Fruit fly (Drosophila melanogaster) whole organism, embryonic: Measurements from ENCODE around the gene CG33795.

ENCODE experiments used
- B-H1 ChIP-seq: fragments of 200-800 bp; sonication (Bioruptor generic); IDR thresholded peaks from 3 replicates; pipeline ENCODE4 v1.3.6; 2022; ENCODE audit warnings: missing biosample characterization, missing genetic modification characterization
- B-H2 ChIP-seq: fragments of 200-800 bp; sonication (Bioruptor generic); optimal IDR thresholded peaks from 2 replicates; lab custom pipeline; 2018; ENCODE audit warnings: missing biosample characterization, mild to moderate bottlenecking, missing genetic modification characterization
- CG11456 ChIP-seq: fragments of 200-800 bp; sonication (Bioruptor generic); IDR thresholded peaks from 3 replicates; pipeline ENCODE4 v1.3.6; 2022; ENCODE audit warnings: missing biosample characterization, missing genetic modification characterization
- CG11504 ChIP-seq: fragments of 200-800 bp; sonication (Bioruptor generic); optimal IDR thresholded peaks from 3 replicates; lab custom pipeline; 2019; ENCODE audit warnings: missing biosample characterization, mild to moderate bottlenecking, missing genetic modification characterization, moderate library complexity
- CG12769 ChIP-seq: fragments of 200-800 bp; sonication (Bioruptor generic); optimal IDR thresholded peaks from 2 replicates; lab custom pipeline; 2019; ENCODE audit warnings: missing biosample characterization, mild to moderate bottlenecking, missing genetic modification characterization, moderate library complexity
- CG13424 ChIP-seq: fragments of 200-800 bp; sonication (Bioruptor generic); optimal IDR thresholded peaks from 2 replicates; lab custom pipeline; 2019; ENCODE audit warnings: missing biosample characterization, mild to moderate bottlenecking, missing genetic modification characterization, moderate library complexity
- CG14441 ChIP-seq: fragments of 200-800 bp; sonication (Bioruptor generic); IDR thresholded peaks from 2 replicates; pipeline ENCODE4 v1.3.6; 2022; ENCODE audit warnings: missing biosample characterization, missing genetic modification characterization
- CG17328 ChIP-seq: fragments of 200-800 bp; sonication (Bioruptor generic); IDR thresholded peaks from 2 replicates; pipeline ENCODE4 v1.3.6; 2022; ENCODE audit warnings: missing biosample characterization, missing genetic modification characterization
- CG17359 ChIP-seq: fragments of 200-800 bp; sonication (Bioruptor generic); optimal IDR thresholded peaks from 3 replicates; lab custom pipeline; 2018; ENCODE audit warnings: missing biosample characterization, mild to moderate bottlenecking, missing genetic modification characterization, moderate library complexity
- CG17802 ChIP-seq: fragments of 200-800 bp; sonication (Bioruptor generic); optimal IDR thresholded peaks from 2 replicates; lab custom pipeline; 2018; ENCODE audit warnings: missing biosample characterization, mild to moderate bottlenecking, missing genetic modification characterization, moderate library complexity
- CG31441 ChIP-seq: fragments of 200-800 bp; sonication (Bioruptor generic); IDR thresholded peaks from 2 replicates; pipeline ENCODE4 v1.3.6; 2022; ENCODE audit warnings: missing biosample characterization, missing genetic modification characterization
- CG3281 ChIP-seq: fragments of 200-800 bp; sonication (Bioruptor generic); optimal IDR thresholded peaks from 3 replicates; lab custom pipeline; 2017; ENCODE audit warnings: missing biosample characterization, mild to moderate bottlenecking, missing genetic modification characterization
- CG6272 ChIP-seq: fragments of 200-800 bp; sonication (Bioruptor generic); IDR thresholded peaks from 2 replicates; pipeline ENCODE4 v1.3.6; 2022; ENCODE audit warnings: missing biosample characterization, missing genetic modification characterization
- CG6689 ChIP-seq: fragments of 200-800 bp; sonication (Bioruptor generic); IDR thresholded peaks from 2 replicates; pipeline ENCODE4 v1.3.6; 2022; ENCODE audit warnings: missing biosample characterization, missing genetic modification characterization
- CG6854 ChIP-seq: fragments of 200-800 bp; sonication (Bioruptor generic); optimal IDR thresholded peaks from 3 replicates; lab custom pipeline; 2017; ENCODE audit warnings: missing biosample characterization, mild to moderate bottlenecking, missing genetic modification characterization
- CG7357 ChIP-seq: fragments of 200-800 bp; sonication (Bioruptor generic); IDR thresholded peaks from 3 replicates; pipeline ENCODE4 v1.3.6; 2022; ENCODE audit warnings: missing biosample characterization, missing genetic modification characterization
- CG9609 ChIP-seq: fragments of 200-800 bp; sonication (Bioruptor generic); optimal IDR thresholded peaks from 3 replicates; lab custom pipeline; 2016; ENCODE audit warnings: missing biosample characterization, missing genetic modification characterization
- D19A ChIP-seq: fragments of 200-800 bp; optimal IDR thresholded peaks from 3 replicates; lab custom pipeline; 2019; ENCODE audit warnings: missing biosample characterization, mild to moderate bottlenecking, missing genetic modification characterization, moderate library complexity
- D19B ChIP-seq: fragments of 200-800 bp; sonication (Bioruptor generic); optimal IDR thresholded peaks from 2 replicates; lab custom pipeline; 2017; ENCODE audit warnings: missing biosample characterization, mild to moderate bottlenecking, missing genetic modification characterization
- GATAe ChIP-seq: fragments of 200-800 bp; sonication (Bioruptor generic); conservative IDR thresholded peaks from 2 replicates; pipeline ENCODE4 v1.3.6; 2022; ENCODE audit warnings: missing biosample characterization, missing genetic modification characterization
- Hr39 ChIP-seq: fragments of >200 bp; optimal IDR thresholded peaks from 2 replicates; lab custom pipeline; 2017
- Kr ChIP-seq: fragments of 200-800 bp; sonication (Bioruptor generic); optimal IDR thresholded peaks from 2 replicates; lab custom pipeline; 2017; ENCODE audit warnings: missing biosample characterization, mild to moderate bottlenecking, missing genetic modification characterization
- MESR4 ChIP-seq: fragments of 200-800 bp; sonication (Bioruptor generic); optimal IDR thresholded peaks from 2 replicates; lab custom pipeline; 2018; ENCODE audit warnings: missing biosample characterization, mild to moderate bottlenecking, missing genetic modification characterization, moderate library complexity
- Med ChIP-seq: fragments of 200-800 bp; sonication (Bioruptor generic); peaks from one replicate; lab custom pipeline; 2016; ENCODE audit warnings: missing biosample characterization, missing genetic modification characterization, mild to moderate bottlenecking, inconsistent platforms, moderate library complexity
- Spps ChIP-seq: fragments of 200-800 bp; sonication (Bioruptor generic); optimal IDR thresholded peaks from 2 replicates; lab custom pipeline; 2018; ENCODE audit warnings: missing biosample characterization, mild to moderate bottlenecking, missing genetic modification characterization
- Sry-δ ChIP-seq: fragments of 200-800 bp; sonication (Bioruptor generic); optimal IDR thresholded peaks from 2 replicates; lab custom pipeline; 2016; ENCODE audit warnings: missing biosample characterization, missing genetic modification characterization
- abd-A ChIP-seq: fragments of 200-800 bp; sonication (Bioruptor generic); optimal IDR thresholded peaks from 3 replicates; lab custom pipeline; 2019; ENCODE audit warnings: missing biosample characterization, mild to moderate bottlenecking, missing genetic modification characterization, moderate library complexity
- ac ChIP-seq: fragments of 200-800 bp; sonication (Bioruptor generic); optimal IDR thresholded peaks from 3 replicates; lab custom pipeline; 2017; ENCODE audit warnings: missing biosample characterization, mild to moderate bottlenecking, missing genetic modification characterization
- aop ChIP-seq: fragments of 200-800 bp; sonication (Bioruptor generic); IDR thresholded peaks from 2 replicates; pipeline ENCODE4 v1.3.6; 2022; ENCODE audit warnings: missing biosample characterization, missing genetic modification characterization
- bab2 ChIP-seq: fragments of 200-800 bp; sonication (Bioruptor generic); optimal IDR thresholded peaks from 2 replicates; lab custom pipeline; 2016; ENCODE audit warnings: missing biosample characterization, missing genetic modification characterization
- cas ChIP-seq: fragments of 200-800 bp; sonication (Bioruptor generic); IDR thresholded peaks from 2 replicates; pipeline ENCODE4 v1.3.6; 2022; ENCODE audit warnings: missing biosample characterization, missing genetic modification characterization
- chif ChIP-seq, 2 experiments: fragments of 200-800 bp; sonication (Bioruptor generic); optimal IDR thresholded peaks; 3 replicates each; lab custom pipeline; 2016; ENCODE audit warnings: missing biosample characterization in 2 of 2, missing genetic modification characterization in 2 of 2
- chinmo ChIP-seq: fragments of 200-800 bp; sonication (Bioruptor generic); IDR thresholded peaks from 4 replicates; pipeline ENCODE4 v1.3.6; 2022; ENCODE audit warnings: missing biosample characterization, missing genetic modification characterization; ENCODE audit not compliant: partially characterized antibody
- dan ChIP-seq: fragments of 200-800 bp; sonication (Bioruptor generic); IDR thresholded peaks from 2 replicates; pipeline ENCODE4 v1.3.6; 2022; ENCODE audit warnings: missing biosample characterization, missing genetic modification characterization
- dati ChIP-seq: fragments of 200-800 bp; sonication (Bioruptor generic); IDR thresholded peaks from 2 replicates; pipeline ENCODE4 v1.3.6; 2022; ENCODE audit warnings: missing biosample characterization, missing genetic modification characterization
- emc ChIP-seq: fragments of 200-800 bp; sonication (Bioruptor generic); optimal IDR thresholded peaks from 2 replicates; lab custom pipeline; 2016; ENCODE audit warnings: missing biosample characterization, missing genetic modification characterization
- gcm ChIP-seq: fragments of 200-800 bp; sonication (Bioruptor generic); optimal IDR thresholded peaks from 2 replicates; lab custom pipeline; 2019; ENCODE audit warnings: missing biosample characterization, mild to moderate bottlenecking, missing genetic modification characterization, moderate library complexity
- grau ChIP-seq: fragments of 200-800 bp; optimal IDR thresholded peaks from 3 replicates; lab custom pipeline; 2019; ENCODE audit warnings: missing biosample characterization, mild to moderate bottlenecking, missing genetic modification characterization, moderate library complexity
- her ChIP-seq: fragments of 200-800 bp; sonication (Bioruptor generic); optimal IDR thresholded peaks from 2 replicates; lab custom pipeline; 2016; ENCODE audit warnings: missing biosample characterization, missing genetic modification characterization
- ind ChIP-seq: fragments of 200-800 bp; sonication (Bioruptor generic); optimal IDR thresholded peaks from 3 replicates; lab custom pipeline; 2016; ENCODE audit warnings: missing biosample characterization, missing genetic modification characterization
- jigr1 ChIP-seq: fragments of 200-800 bp; sonication (Bioruptor generic); IDR thresholded peaks from 3 replicates; pipeline ENCODE4 v1.3.6; 2022; ENCODE audit warnings: missing biosample characterization, missing genetic modification characterization
- ken ChIP-seq: fragments of 200-800 bp; sonication (Bioruptor generic); IDR thresholded peaks from 3 replicates; pipeline ENCODE4 v1.3.6; 2022; ENCODE audit warnings: missing biosample characterization, missing genetic modification characterization
- mirr ChIP-seq: fragments of 200-800 bp; sonication (Bioruptor generic); optimal IDR thresholded peaks from 3 replicates; lab custom pipeline; 2018; ENCODE audit warnings: missing biosample characterization, mild to moderate bottlenecking, missing genetic modification characterization
- mld ChIP-seq: fragments of 200-800 bp; sonication (Bioruptor generic); IDR thresholded peaks from 3 replicates; pipeline ENCODE4 v1.3.6; 2022; ENCODE audit warnings: missing biosample characterization, missing genetic modification characterization; ENCODE audit not compliant: partially characterized antibody
- nau ChIP-seq: fragments of 200-800 bp; sonication (Bioruptor generic); optimal IDR thresholded peaks from 3 replicates; lab custom pipeline; 2017; ENCODE audit warnings: missing biosample characterization, mild to moderate bottlenecking, missing genetic modification characterization, missing genetic modification reagents
- peb ChIP-seq: fragments of 200-800 bp; sonication (Bioruptor generic); IDR thresholded peaks from 2 replicates; pipeline ENCODE4 v1.3.6; 2022; ENCODE audit warnings: missing biosample characterization, missing genetic modification characterization
- sens ChIP-seq: fragments of 200-800 bp; sonication (Bioruptor generic); peaks from one replicate; lab custom pipeline; 2016; ENCODE audit warnings: missing biosample characterization, missing genetic modification characterization
- sim ChIP-seq: fragments of 200-800 bp; sonication (Bioruptor generic); IDR thresholded peaks from 2 replicates; pipeline ENCODE4 v1.3.6; 2022; ENCODE audit warnings: missing biosample characterization, missing genetic modification characterization
- sr ChIP-seq: fragments of 200-800 bp; sonication (Bioruptor generic); IDR thresholded peaks from 3 replicates; pipeline ENCODE4 v1.3.6; 2022; ENCODE audit warnings: missing biosample characterization, missing genetic modification characterization
- twi ChIP-seq: fragments of 200-800 bp; optimal IDR thresholded peaks from 2 replicates; lab custom pipeline; 2019; ENCODE audit warnings: missing biosample characterization, mild to moderate bottlenecking, missing genetic modification characterization, moderate library complexity
- zfh1 ChIP-seq: fragments of 200-800 bp; sonication (Bioruptor generic); IDR thresholded peaks from 3 replicates; pipeline ENCODE4 v1.3.6; 2022; ENCODE audit warnings: missing biosample characterization, missing genetic modification characterization

Gene CG33795

dm6 chr3L:16193851-16194709 is 22.9 kb upstream of the CG33795 start (continued):
- TF ChIP-seq CG11504 (tag; lab: Kevin White, UChicago), result peak; percentile 15
- no peak for TF ChIP-seq GATAe (GFP tag; lab: Robert Waterston, UW)
- TF ChIP-seq bab2, result peak; percentile 13
- no peak for TF ChIP-seq B-H2
- TF ChIP-seq jigr1 (GFP tag; lab: Robert Waterston, UW), result no peak
- no peak for TF ChIP-seq dati (GFP tag; lab: Robert Waterston, UW)
- peak; percentile 17 for TF ChIP-seq D19A
- no peak for TF ChIP-seq CG14441 (GFP tag; lab: Robert Waterston, UW)
- no peak for TF ChIP-seq emc (GFP tag; lab: Kevin White, UChicago)
- no peak for TF ChIP-seq mld
- TF ChIP-seq nau, result peak; percentile 56
- no peak for TF ChIP-seq sim (GFP tag; lab: Robert Waterston, UW)
- no peak for TF ChIP-seq zfh1 (GFP tag; lab: Robert Waterston, UW)
- TF ChIP-seq ind, result no peak
- peak; percentile 17 for TF ChIP-seq CG17802 (tag; lab: Kevin White, UChicago)
- 0 out of 4 replicates have a peak, but pooled peaks have one; percentile 32 for TF ChIP-seq chinmo (GFP tag; lab: Robert Waterston, UW)
- peak; percentile 1 for TF ChIP-seq CG13424
- no peak for TF ChIP-seq cas (GFP tag; lab: Robert Waterston, UW)
- peak; percentile 52 for TF ChIP-seq Spps (tag; lab: Kevin White, UChicago)
- TF ChIP-seq peb (GFP tag; lab: Robert Waterston, UW), result no peak
- no peak for TF ChIP-seq Sry-δ (GFP tag; lab: Kevin White, UChicago)
- no peak for TF ChIP-seq CG9609 (GFP tag; lab: Kevin White, UChicago)
- TF ChIP-seq chif (GFP tag; optimal IDR thresholded peaks at IDR 0.05; lab: Kevin White, UChicago), result peak in 1 of 2 experiments; percentile 16
- TF ChIP-seq CG6854 (GFP tag; lab: Kevin White, UChicago), result no peak
- no peak for TF ChIP-seq ac (GFP tag; lab: Kevin White, UChicago)
- peak; percentile 89 for TF ChIP-seq sens (GFP tag; lab: Kevin White, UChicago)
- no peak for TF ChIP-seq mirr
- TF ChIP-seq CG3281 (GFP tag; lab: Kevin White, UChicago), result no peak
- no peak; the same call in 1 of the 2 replicates for TF ChIP-seq CG31441 (GFP tag; lab: Robert Waterston, UW)
- TF ChIP-seq CG12769, result no peak
- no peak for TF ChIP-seq CG6689 (GFP tag; lab: Robert Waterston, UW)
- no peak for TF ChIP-seq Hr39 (lab: Kevin White, UChicago)
- no peak for TF ChIP-seq her (GFP tag; lab: Kevin White, UChicago)
- TF ChIP-seq CG7357 (GFP tag; lab: Robert Waterston, UW), result no peak
- peak; percentile 7 for TF ChIP-seq CG17359 (tag; lab: Kevin White, UChicago)
- peak; percentile 58 for TF ChIP-seq gcm
- peak; percentile 78 for TF ChIP-seq Med
- no peak for TF ChIP-seq CG11456
- TF ChIP-seq dan (GFP tag; lab: Robert Waterston, UW), result no peak
- no peak for TF ChIP-seq sr (GFP tag; lab: Robert Waterston, UW)
- no peak for TF ChIP-seq B-H1 (GFP tag; lab: Robert Waterston, UW)
- no peak for TF ChIP-seq MESR4 (GFP tag; lab: Kevin White, UChicago)
- no peak for TF ChIP-seq ken (GFP tag; lab: Robert Waterston, UW)
- TF ChIP-seq D19B, result no peak
- TF ChIP-seq abd-A, result no peak
- peak; percentile 73 for TF ChIP-seq twi (tag; lab: Kevin White, UChicago)
- 0 out of 2 replicates have a peak, but pooled peaks have one; percentile 10 for TF ChIP-seq CG17328
- peak; percentile 52 for TF ChIP-seq Kr
- TF ChIP-seq grau (tag; lab: Kevin White, UChicago), result no peak
- TF ChIP-seq aop, result no peak
- no peak for TF ChIP-seq CG6272
